Worm (Caenorhabditis elegans): Measurements from ENCODE around the gene Y67D8C.9.

Y67D8C.9 gene

DNA sequence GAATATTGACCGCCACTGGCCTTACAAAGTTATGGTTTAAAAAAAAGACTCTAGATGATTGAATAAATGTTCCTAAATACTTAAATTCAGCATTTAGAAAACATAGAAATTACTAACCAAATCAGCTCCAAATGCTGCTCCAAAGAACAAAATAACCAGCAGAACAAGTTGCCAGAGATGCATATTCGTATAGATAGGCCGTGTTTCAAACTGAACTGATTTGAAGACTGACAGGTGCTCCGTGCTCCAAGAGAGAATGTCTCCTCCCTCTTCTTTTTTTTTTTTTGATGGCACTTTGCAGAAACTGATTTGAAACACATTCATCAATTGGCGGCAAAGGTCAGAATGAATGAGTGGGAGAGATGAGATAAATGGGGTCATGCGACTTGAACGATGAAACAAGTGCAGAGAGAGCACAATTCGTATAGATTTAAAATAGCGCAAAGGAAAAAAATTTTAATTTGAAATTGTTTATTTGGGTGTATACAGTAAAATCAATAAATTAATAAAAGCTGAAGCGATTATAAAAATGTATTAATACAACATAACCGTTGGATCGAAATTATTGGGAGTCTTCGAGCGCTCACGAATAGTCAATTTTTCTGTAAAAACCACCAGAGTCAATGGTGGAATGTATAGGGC lies 17.0 kb downstream of the Y67D8C.9 start, which contains the start of gene cpg-9:
cpg-9 (minus strand) TSS at position 592 of the 642 bp plus-strand sequence.
- TF ChIP-seq ztf-11 (tag; optimal IDR thresholded peaks at IDR 0.05) (no peak), pag-3 (tag; optimal IDR thresholded peaks at IDR 0.05; ENCODE audit: borderline replicate concordance, insufficient read depth) (peak; percentile 40), zip-4 (GFP tag; optimal IDR thresholded peaks at IDR 0.05) (no peak), fkh-8 (tag; optimal IDR thresholded peaks at IDR 0.05) (no peak), unc-130 (tag; optimal IDR thresholded peaks at IDR 0.05) (peak; percentile 26), lsy-2 (tag; optimal IDR thresholded peaks at IDR 0.05) (peak in 1 of 2 experiments; percentile 15), C16A3.4 (tag; optimal IDR thresholded peaks at IDR 0.05) (no peak), jun-1 (tag; optimal IDR thresholded peaks at IDR 0.05) (no peak), elt-2 (tag; optimal IDR thresholded peaks at IDR 0.05) (no peak), rnt-1 (tag; optimal IDR thresholded peaks at IDR 0.05) (peak; percentile 67), mdl-1 (tag; optimal IDR thresholded peaks at IDR 0.05) (no peak), dsc-1 (tag; optimal IDR thresholded peaks at IDR 0.05) (peak; percentile 57), ama-1 (optimal IDR thresholded peaks at IDR 0.05) (no peak), mab-9 (GFP tag; IDR thresholded peaks at IDR 0.05) (no peak), nhr-11 (tag; optimal IDR thresholded peaks at IDR 0.05) (no peak), lin-35 (GFP tag; optimal IDR thresholded peaks at IDR 0.05) (no peak), efl-1 (optimal IDR thresholded peaks at IDR 0.05) (no peak), efl-1 (GFP tag; optimal IDR thresholded peaks at IDR 0.05 in 1 of 2) (peak in 1 of 2 experiments; percentile 37), sox-4 (tag; optimal IDR thresholded peaks at IDR 0.05) (no peak), dpl-1 (GFP tag; optimal IDR thresholded peaks at IDR 0.05) (no peak)

- TF ChIP-seq lin-39 (tag; optimal IDR thresholded peaks at IDR 0.05) (no peak), nhr-85 (tag) (peak; percentile 24)
Measured at ce11 chrIV:3066834-3067233, 19.9 kb downstream of the Y67D8C.9 start, which contains the start of gene Y67D8C.7. TSS of gene Y67D8C.7 (minus strand) at chrIV:3066934.

DNA sequence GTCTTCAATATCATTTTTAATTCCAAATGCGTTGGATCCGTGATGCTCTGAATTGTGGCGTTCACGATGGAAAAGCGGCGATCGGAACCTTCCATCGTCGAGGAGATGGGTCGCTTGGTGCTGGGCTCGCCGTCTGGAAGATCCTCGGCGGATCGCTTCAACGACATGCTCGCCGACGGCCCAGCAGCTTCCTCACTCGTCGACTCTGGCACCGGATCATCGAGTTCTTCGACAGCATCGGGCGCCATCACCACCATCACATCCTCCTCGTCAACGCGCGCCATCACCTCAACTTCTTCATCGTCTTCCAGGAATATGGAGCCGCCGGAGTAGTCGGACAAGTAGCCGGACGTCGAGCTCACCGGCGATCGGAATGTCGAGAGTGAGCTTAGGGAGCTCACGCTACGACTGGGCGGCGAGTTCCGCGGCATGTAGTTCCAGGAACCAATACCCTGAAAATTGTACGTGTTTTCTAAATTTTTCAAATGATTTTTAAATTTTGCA lies 23.7 kb downstream of the Y67D8C.9 start, which contains the start of gene Y67D8C.6:
Y67D8C.6 (minus strand) TSS at position 454 of the 504 bp plus-strand sequence.
- TF ChIP-seq tlp-1 (tag; optimal IDR thresholded peaks at IDR 0.05) (no peak), C34B4.2 (tag; optimal IDR thresholded peaks at IDR 0.05) (no peak), unc-62 (GFP tag; optimal IDR thresholded peaks at IDR 0.05) (no peak)

- TF ChIP-seq nhr-19 (GFP tag; conservative IDR thresholded peaks at IDR 0.05) (no peak), unc-86 (tag; optimal IDR thresholded peaks at IDR 0.05) (no peak), lsy-2 (tag; optimal IDR thresholded peaks at IDR 0.05) (peak in 1 of 2 experiments; percentile 3)
Measured at ce11 chrIV:3055848-3056247, 30.9 kb downstream of the Y67D8C.9 start.

DNA sequence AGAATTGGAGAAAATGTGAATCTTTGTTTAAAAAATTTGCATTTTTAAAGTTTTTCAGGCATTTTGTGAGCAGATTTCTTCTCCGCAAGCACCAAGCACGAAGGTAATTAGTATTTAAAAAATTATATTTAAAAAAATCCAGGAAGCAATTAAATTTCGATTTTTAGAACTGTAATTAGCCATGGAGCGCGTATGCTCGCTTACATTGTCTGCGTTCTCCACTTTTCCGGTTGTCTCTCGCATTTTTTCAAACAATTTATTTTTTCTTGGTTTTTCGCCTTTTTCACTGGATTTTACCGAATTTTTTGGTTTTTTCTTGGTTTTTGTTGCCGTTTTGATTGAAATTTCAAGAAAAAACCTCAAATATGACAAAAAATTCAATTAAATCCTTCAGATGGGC lies 31.4 kb downstream of the Y67D8C.9 start:
- TF ChIP-seq snu-23 (GFP tag; optimal IDR thresholded peaks at IDR 0.05) (no peak), elt-2 (tag; optimal IDR thresholded peaks at IDR 0.05) (no peak), sptf-1 (tag; optimal IDR thresholded peaks at IDR 0.05) (no peak), skn-1 (tag; optimal IDR thresholded peaks at IDR 0.05) (no peak), mdl-1 (tag; optimal IDR thresholded peaks at IDR 0.05) (no peak), nhr-84 (tag; optimal IDR thresholded peaks at IDR 0.05) (no peak), efl-1 (optimal IDR thresholded peaks at IDR 0.05) (peak; percentile 26 to 33), efl-1 (GFP tag; optimal IDR thresholded peaks at IDR 0.05 in 1 of 2) (peak; percentile 39 to 83), efl-3 (GFP tag; optimal IDR thresholded peaks at IDR 0.05) (no peak), nhr-90 (tag; optimal IDR thresholded peaks at IDR 0.05; ENCODE audit: poor library complexity) (no peak), aha-1 (tag; optimal IDR thresholded peaks at IDR 0.05) (no peak), pax-3 (tag; optimal IDR thresholded peaks at IDR 0.05) (no peak), aly-2 (tag; optimal IDR thresholded peaks at IDR 0.05) (no peak), unc-130 (tag; optimal IDR thresholded peaks at IDR 0.05) (no peak), F16B12.6 (tag; optimal IDR thresholded peaks at IDR 0.05) (no peak), mef-2 (tag; optimal IDR thresholded peaks at IDR 0.05) (no peak), C34B4.2 (tag; optimal IDR thresholded peaks at IDR 0.05) (no peak), fkh-4 (tag; optimal IDR thresholded peaks at IDR 0.05; ENCODE audit: borderline replicate concordance) (no peak), C16A3.4 (tag; optimal IDR thresholded peaks at IDR 0.05) (peak; percentile 0), nhr-12 (tag; optimal IDR thresholded peaks at IDR 0.05) (no peak), lsy-2 (tag; optimal IDR thresholded peaks at IDR 0.05) (peak; percentile 49 to 78), lin-35 (GFP tag; optimal IDR thresholded peaks at IDR 0.05) (peak; percentile 13 to 27), pqm-1 (tag; optimal IDR thresholded peaks at IDR 0.05) (no peak), dsc-1 (tag; optimal IDR thresholded peaks at IDR 0.05) (no peak), fos-1 (tag; optimal IDR thresholded peaks at IDR 0.05) (no peak), egl-13 (tag; optimal IDR thresholded peaks at IDR 0.05) (no peak), zag-1 (tag; optimal IDR thresholded peaks at IDR 0.05) (no peak), fkh-8 (tag; optimal IDR thresholded peaks at IDR 0.05) (no peak)
